Worm (Caenorhabditis elegans): Measurements from ENCODE around the gene srh-60.

The srh-60 gene

ce11 chrII:3560592-3560991, 22.9 kb upstream of the srh-60 start, which contains the start of gene W10G11.1:
W10G11.1 (minus strand) TSS chrII:3560692.
- TF ChIP-seq T22C8.4 (GFP tag; IDR thresholded peaks at IDR 0.05), result no peak

- TF ChIP-seq med-1 (GFP tag; optimal IDR thresholded peaks at IDR 0.05; ENCODE audit: insufficient read depth), result no peak
- no peak for TF ChIP-seq klf-2 (GFP tag; conservative IDR thresholded peaks at IDR 0.05)
- no peak for TF ChIP-seq tab-1 (GFP tag; IDR thresholded peaks at IDR 0.05)
- no peak for TF ChIP-seq flt-1 (GFP tag; IDR thresholded peaks at IDR 0.05)
- no peak for TF ChIP-seq ztf-29 (GFP tag; IDR thresholded peaks at IDR 0.05)
- no peak for TF ChIP-seq T22C8.4 (GFP tag; IDR thresholded peaks at IDR 0.05)
- no peak for TF ChIP-seq cog-1 (tag; optimal IDR thresholded peaks at IDR 0.05)
- TF ChIP-seq ztf-23 (GFP tag; IDR thresholded peaks at IDR 0.05), result no peak
- TF ChIP-seq ref-1 (GFP tag; conservative IDR thresholded peaks at IDR 0.05), result no peak
Observed at ce11 chrII:3561561-3561960, 21.9 kb upstream of the srh-60 start, which contains the start of gene W10G11.2. W10G11.2 (minus strand) TSS chrII:3561661.

- TF ChIP-seq med-1 (GFP tag; optimal IDR thresholded peaks at IDR 0.05; ENCODE audit: insufficient read depth), result no peak
- TF ChIP-seq tab-1 (GFP tag; IDR thresholded peaks at IDR 0.05), result no peak
- TF ChIP-seq klf-2 (GFP tag; conservative IDR thresholded peaks at IDR 0.05), result no peak
- no peak for TF ChIP-seq ztf-29 (GFP tag; IDR thresholded peaks at IDR 0.05)
- no peak for TF ChIP-seq cog-1 (tag; optimal IDR thresholded peaks at IDR 0.05)
- no peak for TF ChIP-seq ztf-23 (GFP tag; IDR thresholded peaks at IDR 0.05)
- no peak for TF ChIP-seq flt-1 (GFP tag; IDR thresholded peaks at IDR 0.05)
- TF ChIP-seq T22C8.4 (GFP tag; IDR thresholded peaks at IDR 0.05), result no peak
- TF ChIP-seq ref-1 (GFP tag; conservative IDR thresholded peaks at IDR 0.05), result no peak
Observed at ce11 chrII:3562419-3562818, 21.1 kb upstream of the srh-60 start, which contains the start of gene W10G11.3. W10G11.3 (minus strand) TSS chrII:3562519.

DNA sequence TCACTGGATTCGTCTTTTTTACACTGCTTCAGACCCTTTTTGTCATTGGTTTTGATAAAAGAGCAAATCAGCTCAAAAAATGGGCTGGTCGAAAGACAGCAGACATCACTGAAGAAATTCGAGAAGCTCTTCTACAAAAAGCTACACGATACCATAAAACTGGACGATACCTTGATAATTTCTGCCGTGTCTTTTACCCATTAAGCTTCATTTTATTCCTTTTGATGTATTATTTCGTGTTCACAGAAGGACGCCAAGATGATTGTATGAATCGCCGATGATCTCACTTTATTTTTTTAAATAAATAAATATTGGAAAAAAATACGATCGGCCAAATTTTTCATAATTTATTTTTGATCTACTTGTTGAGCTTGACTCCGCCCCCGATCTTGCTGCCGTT, 16.4 kb upstream of the srh-60 start:
- TF ChIP-seq flt-1 (GFP tag; IDR thresholded peaks at IDR 0.05), result no peak
- no peak for TF ChIP-seq ztf-29 (GFP tag; IDR thresholded peaks at IDR 0.05)
- no peak for TF ChIP-seq klf-2 (GFP tag; conservative IDR thresholded peaks at IDR 0.05)
- no peak for TF ChIP-seq cog-1 (tag; optimal IDR thresholded peaks at IDR 0.05)
- TF ChIP-seq ztf-23 (GFP tag; IDR thresholded peaks at IDR 0.05), result no peak
- TF ChIP-seq med-1 (GFP tag; optimal IDR thresholded peaks at IDR 0.05; ENCODE audit: insufficient read depth), result no peak
- no peak for TF ChIP-seq T22C8.4 (GFP tag; IDR thresholded peaks at IDR 0.05)
- no peak for TF ChIP-seq tab-1 (GFP tag; IDR thresholded peaks at IDR 0.05)
- TF ChIP-seq ref-1 (GFP tag; conservative IDR thresholded peaks at IDR 0.05), result no peak

ce11 chrII:3567576-3567975, 15.9 kb upstream of the srh-60 start:
- TF ChIP-seq tab-1 (GFP tag; IDR thresholded peaks at IDR 0.05) (peak; percentile 77), klf-2 (GFP tag; conservative IDR thresholded peaks at IDR 0.05) (peak; percentile 64; the same call in 1 of the 2 replicates), ref-1 (GFP tag; conservative IDR thresholded peaks at IDR 0.05) (peak; percentile 70), flt-1 (GFP tag; IDR thresholded peaks at IDR 0.05) (peak; percentile 91), ztf-23 (GFP tag; IDR thresholded peaks at IDR 0.05) (peak; percentile 75; the same call in 1 of the 2 replicates), ztf-29 (GFP tag; IDR thresholded peaks at IDR 0.05) (peak; percentile 80), T22C8.4 (GFP tag; IDR thresholded peaks at IDR 0.05) (peak; percentile 49; the same call in 1 of the 2 replicates)

- TF ChIP-seq klf-2 (GFP tag; conservative IDR thresholded peaks at IDR 0.05) (no peak), med-1 (GFP tag; optimal IDR thresholded peaks at IDR 0.05; ENCODE audit: insufficient read depth) (no peak), ref-1 (GFP tag; conservative IDR thresholded peaks at IDR 0.05) (no peak), tab-1 (GFP tag; IDR thresholded peaks at IDR 0.05) (no peak), T22C8.4 (GFP tag; IDR thresholded peaks at IDR 0.05) (no peak), ztf-29 (GFP tag; IDR thresholded peaks at IDR 0.05) (no peak), flt-1 (GFP tag; IDR thresholded peaks at IDR 0.05) (no peak), cog-1 (tag; optimal IDR thresholded peaks at IDR 0.05) (no peak), ztf-23 (GFP tag; IDR thresholded peaks at IDR 0.05) (no peak)
Observed at ce11 chrII:3569118-3569517, 14.4 kb upstream of the srh-60 start, which contains the start of gene clec-127. clec-127 (minus strand) TSS chrII:3569218.

DNA sequence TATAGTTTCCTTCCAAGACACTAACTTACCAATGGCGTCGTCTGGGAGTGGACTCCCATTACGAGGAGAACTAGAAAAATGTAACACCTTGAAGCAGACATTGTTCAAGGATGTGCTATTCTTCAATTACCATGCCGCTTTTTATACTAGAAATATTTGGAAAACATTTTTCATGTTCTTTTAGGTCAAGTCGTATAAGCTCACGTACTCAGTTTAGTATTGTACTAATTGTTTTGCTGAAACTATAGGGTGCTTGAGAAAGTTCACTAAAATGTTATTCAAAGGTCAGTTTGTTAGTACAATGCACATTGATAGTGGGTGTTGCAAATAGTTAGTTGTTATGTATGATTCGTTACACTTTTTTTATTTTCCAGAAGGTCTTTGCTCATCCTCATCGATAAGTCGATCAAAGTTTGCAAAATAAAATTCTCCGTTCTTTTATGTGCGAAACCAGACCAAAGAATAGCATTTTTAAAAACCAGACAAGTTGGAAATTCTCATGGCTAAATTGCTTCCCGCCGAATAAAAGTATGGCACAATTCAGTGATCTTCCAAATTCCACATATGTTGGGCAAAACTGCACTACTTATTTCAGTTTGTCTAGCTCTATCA, 12.5 kb upstream of the srh-60 start, which contains the start of the genes clec-128 and clec-129:
TSS of gene clec-128 (minus strand) at position 101 of the 612 bp plus-strand sequence.
TSS of gene clec-129 (plus strand) at position 562 of the 612 bp plus-strand sequence.
- TF ChIP-seq ztf-29 (GFP tag; IDR thresholded peaks at IDR 0.05) (no peak), flt-1 (GFP tag; IDR thresholded peaks at IDR 0.05) (no peak), cog-1 (tag; optimal IDR thresholded peaks at IDR 0.05) (no peak), klf-2 (GFP tag; conservative IDR thresholded peaks at IDR 0.05) (no peak)

ce11 chrII:3573255-3573654, 10.2 kb upstream of the srh-60 start, which contains the start of gene clec-130:
clec-130 (plus strand) TSS chrII:3573555.
- TF ChIP-seq cog-1 (tag; optimal IDR thresholded peaks at IDR 0.05), result no peak

ce11 chrII:3576742-3577141, 6.8 kb upstream of the srh-60 start, which contains the start of gene clec-132:
clec-132 (plus strand) TSS chrII:3577042.
- TF ChIP-seq klf-2 (GFP tag; conservative IDR thresholded peaks at IDR 0.05) (no peak), cog-1 (tag; optimal IDR thresholded peaks at IDR 0.05) (no peak), flt-1 (GFP tag; IDR thresholded peaks at IDR 0.05) (no peak), tab-1 (GFP tag; IDR thresholded peaks at IDR 0.05) (no peak), T22C8.4 (GFP tag; IDR thresholded peaks at IDR 0.05) (no peak), med-1 (GFP tag; optimal IDR thresholded peaks at IDR 0.05; ENCODE audit: insufficient read depth) (no peak), ztf-23 (GFP tag; IDR thresholded peaks at IDR 0.05) (no peak), ref-1 (GFP tag; conservative IDR thresholded peaks at IDR 0.05) (no peak), ztf-29 (GFP tag; IDR thresholded peaks at IDR 0.05) (no peak)

DNA sequence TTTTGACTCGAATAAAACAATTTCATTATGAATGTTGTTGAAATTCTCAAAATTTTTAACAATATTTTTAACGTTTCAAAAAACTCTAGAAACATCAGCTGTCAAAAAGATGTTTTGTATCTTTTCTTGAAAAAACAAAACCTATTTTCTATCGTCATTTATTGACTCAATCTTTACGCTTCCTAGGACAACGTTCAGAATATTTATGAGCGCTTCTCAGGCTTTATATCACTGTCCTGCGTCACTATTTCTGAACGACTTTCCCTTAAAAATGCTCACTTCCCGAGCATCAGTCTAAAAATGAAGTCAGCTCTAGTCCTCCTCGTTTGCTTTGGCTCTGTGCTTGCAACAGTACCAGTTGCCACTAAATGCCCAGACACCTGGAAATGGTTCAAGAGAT, 5.4 kb upstream of the srh-60 start, which contains the start of gene clec-133:
TSS of gene clec-133 (plus strand) at position 301 of the 400 bp plus-strand sequence.
- TF ChIP-seq flt-1 (GFP tag; IDR thresholded peaks at IDR 0.05), result no peak
- TF ChIP-seq cog-1 (tag; optimal IDR thresholded peaks at IDR 0.05), result no peak
- no peak for TF ChIP-seq T22C8.4 (GFP tag; IDR thresholded peaks at IDR 0.05)
- no peak for TF ChIP-seq ztf-29 (GFP tag; IDR thresholded peaks at IDR 0.05)
- no peak for TF ChIP-seq ztf-23 (GFP tag; IDR thresholded peaks at IDR 0.05)
- no peak for TF ChIP-seq med-1 (GFP tag; optimal IDR thresholded peaks at IDR 0.05; ENCODE audit: insufficient read depth)
- no peak for TF ChIP-seq ref-1 (GFP tag; conservative IDR thresholded peaks at IDR 0.05)
- TF ChIP-seq tab-1 (GFP tag; IDR thresholded peaks at IDR 0.05), result no peak
- no peak for TF ChIP-seq klf-2 (GFP tag; conservative IDR thresholded peaks at IDR 0.05)

Measured in whole organism, midembryonic.